Worm (Caenorhabditis elegans) whole organism, L2 larva: ENCODE data around the gene sna-1.

ENCODE experiments used
- F13H6.1 ChIP-seq: sonication (generic microtip); optimal IDR thresholded peaks from 2 replicates; lab custom pipeline; 2016; ENCODE audit warnings: missing genetic modification characterization, missing compliant biosample characterization
- aly-2 ChIP-seq: fragments of 150-350 bp; optimal IDR thresholded peaks from 2 replicates; lab custom pipeline; 2014; ENCODE audit warnings: missing biosample characterization, missing genetic modification characterization
- ama-1 ChIP-seq: fragments of 150-350 bp; optimal IDR thresholded peaks from 2 replicates; lab custom pipeline; 2018; ENCODE audit warnings: inconsistent platforms
- blmp-1 ChIP-seq: sonication (generic microtip); optimal IDR thresholded peaks from 2 replicates; lab custom pipeline; 2017; ENCODE audit warnings: missing genetic modification characterization, mild to moderate bottlenecking, missing compliant biosample characterization, antibody characterized with exemption, moderate library complexity; ENCODE audit not compliant: insufficient read depth
- dmd-4 ChIP-seq: sonication (generic microtip); optimal IDR thresholded peaks from 2 replicates; lab custom pipeline; 2017; ENCODE audit warnings: missing biosample characterization, missing genetic modification characterization
- elt-3 ChIP-seq: sonication (generic microtip); optimal IDR thresholded peaks from 2 replicates; lab custom pipeline; 2017; ENCODE audit warnings: missing biosample characterization, missing genetic modification characterization
- lin-39 ChIP-seq: fragments of 150-350 bp; optimal IDR thresholded peaks from 2 replicates; lab custom pipeline; 2014; ENCODE audit warnings: missing biosample characterization, missing genetic modification reagents, missing genetic modification characterization
- nhr-11 ChIP-seq: fragments of 150-350 bp; optimal IDR thresholded peaks from 2 replicates; lab custom pipeline; 2014; ENCODE audit warnings: missing biosample characterization, missing genetic modification characterization
- nhr-23 ChIP-seq: fragments of 150-350 bp; optimal IDR thresholded peaks from 2 replicates; lab custom pipeline; 2014; ENCODE audit warnings: missing biosample characterization, missing genetic modification reagents, missing genetic modification characterization
- nhr-25 ChIP-seq: fragments of 150-350 bp; sonication (generic microtip); optimal IDR thresholded peaks from 3 replicates; lab custom pipeline; 2014; ENCODE audit warnings: missing biosample characterization, missing genetic modification characterization
- nhr-6 ChIP-seq: fragments of 150-350 bp; optimal IDR thresholded peaks from 2 replicates; lab custom pipeline; 2014; ENCODE audit warnings: missing biosample characterization, missing genetic modification characterization
- unc-39 ChIP-seq: fragments of 150-350 bp; optimal IDR thresholded peaks from 2 replicates; lab custom pipeline; 2014; ENCODE audit warnings: missing biosample characterization, missing genetic modification characterization
- unc-62 ChIP-seq: fragments of 150-350 bp; optimal IDR thresholded peaks from 2 replicates; lab custom pipeline; 2014; ENCODE audit warnings: missing biosample characterization, missing genetic modification reagents, missing genetic modification characterization

- TF ChIP-seq dmd-4 (tag; lab: Kevin White, UChicago) = no peak
- no peak for TF ChIP-seq lin-39 (tag; lab: Kevin White, UChicago)
- TF ChIP-seq blmp-1 (tag; lab: Kevin White, UChicago) = no peak
- no peak for TF ChIP-seq ama-1
- TF ChIP-seq elt-3 = no peak
- TF ChIP-seq nhr-11 (tag; lab: Kevin White, UChicago) = no peak
- TF ChIP-seq unc-39 (tag; lab: Kevin White, UChicago) = no peak
- no peak for TF ChIP-seq aly-2
- TF ChIP-seq nhr-25 (tag; lab: Kevin White, UChicago) = no peak
- no peak for TF ChIP-seq nhr-6 (tag; lab: Kevin White, UChicago)
- TF ChIP-seq unc-62 (GFP tag; lab: Kevin White, UChicago) = no peak
- no peak for TF ChIP-seq F13H6.1 (tag; lab: Kevin White, UChicago)
- TF ChIP-seq nhr-23 (tag; lab: Kevin White, UChicago) = no peak
Measured at ce11 chrV:6666557-6666956, 43.9 kb downstream of the sna-1 start.
